Worm (Caenorhabditis elegans) whole organism, L3 larva: ENCODE measurements around the gene fbxc-44.

Experiments used
- ama-1 ChIP-seq: fragments of 150-350 bp; optimal IDR thresholded peaks from 2 replicates; lab custom pipeline; 2018
- daf-12 ChIP-seq: fragments of 150-350 bp; optimal IDR thresholded peaks from 2 replicates; lab custom pipeline; 2014; ENCODE audit warnings: missing biosample characterization, missing genetic modification reagents, missing genetic modification characterization
- egl-27 ChIP-seq: sonication (generic microtip); optimal IDR thresholded peaks from 4 replicates; lab custom pipeline; 2017; ENCODE audit warnings: missing biosample characterization, missing genetic modification reagents, missing genetic modification characterization
- elt-1 ChIP-seq: fragments of 150-350 bp; optimal IDR thresholded peaks from 2 replicates; lab custom pipeline; 2014; ENCODE audit warnings: missing biosample characterization, missing genetic modification characterization
- nhr-11 ChIP-seq: fragments of 150-350 bp; optimal IDR thresholded peaks from 2 replicates; lab custom pipeline; 2014; ENCODE audit warnings: missing biosample characterization, missing genetic modification characterization
- nhr-23 ChIP-seq: fragments of 150-350 bp; optimal IDR thresholded peaks from 2 replicates; lab custom pipeline; 2014; ENCODE audit warnings: missing biosample characterization, missing genetic modification reagents, missing genetic modification characterization
- nhr-76 ChIP-seq: fragments of 150-350 bp; sonication (generic microtip); optimal IDR thresholded peaks from 5 replicates; lab custom pipeline; 2014; ENCODE audit warnings: missing biosample characterization, missing genetic modification characterization
- nhr-77 ChIP-seq: fragments of 150-350 bp; optimal IDR thresholded peaks from 2 replicates; lab custom pipeline; 2014; ENCODE audit warnings: missing biosample characterization, missing genetic modification characterization
- pha-4 ChIP-seq: fragments of 150-350 bp; optimal IDR thresholded peaks from 2 replicates; lab custom pipeline; 2014; ENCODE audit warnings: missing biosample characterization, missing genetic modification reagents, missing genetic modification characterization
- pqm-1 ChIP-seq: fragments of 150-350 bp; optimal IDR thresholded peaks from 2 replicates; lab custom pipeline; 2017; ENCODE audit warnings: missing biosample characterization, missing genetic modification characterization, inconsistent platforms

- TF ChIP-seq ama-1 (lab: Kevin White, UChicago) (no peak), nhr-11 (tag; lab: Kevin White, UChicago) (no peak), pha-4 (no peak), nhr-76 (tag; lab: Kevin White, UChicago) (no peak), nhr-23 (tag; lab: Kevin White, UChicago) (no peak), egl-27 (tag; lab: Kevin White, UChicago) (no peak), nhr-77 (tag; lab: Kevin White, UChicago) (no peak), pqm-1 (tag; lab: Kevin White, UChicago) (no peak), daf-12 (tag; lab: Kevin White, UChicago) (no peak), elt-1 (no peak)
These were observed 9.3 kb downstream of the fbxc-44 start for ce11 chrII:4228112-4228770.
